Worm (Caenorhabditis elegans) whole organism, L3 larva: ENCODE data around the gene clh-4.

Experiments used
- elt-3 ChIP-seq, 3 experiments: fragments of 150-350 bp in 1 of 3; sonication (generic microtip) in 2 of 3; optimal IDR thresholded peaks; 2 replicates in 2 of 3; 4 replicates in 1 of 3; lab custom pipeline; 2014 to 2017; ENCODE audit warnings: missing biosample characterization in 3 of 3, missing genetic modification characterization in 3 of 3
- nfya-1 ChIP-seq: sonication (generic microtip); optimal IDR thresholded peaks from 2 replicates; lab custom pipeline; 2017; ENCODE audit warnings: missing genetic modification characterization, mild to moderate bottlenecking, missing compliant biosample characterization, antibody characterized with exemption, moderate library complexity; ENCODE audit not compliant: insufficient read depth
- nhr-237 ChIP-seq: fragments of 150-350 bp; optimal IDR thresholded peaks from 2 replicates; lab custom pipeline; 2014; ENCODE audit warnings: missing biosample characterization, missing genetic modification characterization
- nhr-43 ChIP-seq: sonication (generic microtip); optimal IDR thresholded peaks from 2 replicates; lab custom pipeline; 2016; ENCODE audit warnings: mild to moderate bottlenecking, missing genetic modification characterization, missing compliant biosample characterization; ENCODE audit not compliant: poor library complexity, severe bottlenecking
- nhr-76 ChIP-seq: fragments of 150-350 bp; sonication (generic microtip); optimal IDR thresholded peaks from 5 replicates; lab custom pipeline; 2014; ENCODE audit warnings: missing biosample characterization, missing genetic modification characterization
- ztf-4 ChIP-seq: fragments of 150-350 bp; optimal IDR thresholded peaks from 2 replicates; lab custom pipeline; 2014; ENCODE audit warnings: missing biosample characterization, missing genetic modification characterization

- TF ChIP-seq ztf-4 (tag; lab: Kevin White, UChicago) = no peak
- no peak for TF ChIP-seq nhr-76
- no peak for TF ChIP-seq nfya-1 (tag; lab: Kevin White, UChicago)
- TF ChIP-seq elt-3 (tag; optimal IDR thresholded peaks at IDR 0.05; lab: Kevin White, UChicago) = peak in 1 of 3 experiments; percentile 19
- no peak for TF ChIP-seq nhr-43
- no peak for TF ChIP-seq nhr-237
Measured at ce11 chrX:4109970-4110369, 9.6 kb upstream of the clh-4 start.
